Fruit fly (Drosophila melanogaster) whole organism, embryonic: ENCODE measurements around the gene CG14227.

Experiments used
- Atf3 ChIP-seq: fragments of 200-800 bp; sonication (Bioruptor generic); optimal IDR thresholded peaks from 3 replicates; lab custom pipeline; 2016; ENCODE audit warnings: missing biosample characterization, missing genetic modification characterization
- CG10267 ChIP-seq: fragments of 200-800 bp; sonication (Bioruptor generic); optimal IDR thresholded peaks from 2 replicates; lab custom pipeline; 2018; ENCODE audit warnings: missing biosample characterization, mild to moderate bottlenecking, missing genetic modification characterization, moderate library complexity
- CG10321 ChIP-seq: fragments of 200-800 bp; sonication (Bioruptor generic); IDR thresholded peaks from 2 replicates; pipeline ENCODE4 v1.3.6; 2022; ENCODE audit warnings: missing biosample characterization, missing genetic modification characterization
- CG11723 ChIP-seq: fragments of 200-800 bp; sonication (Bioruptor generic); optimal IDR thresholded peaks from 2 replicates; lab custom pipeline; 2017; ENCODE audit warnings: missing biosample characterization, mild to moderate bottlenecking, missing genetic modification characterization
- CG12071 ChIP-seq: fragments of 200-800 bp; sonication (Bioruptor generic); optimal IDR thresholded peaks from 3 replicates; lab custom pipeline; 2018; ENCODE audit warnings: missing biosample characterization, mild to moderate bottlenecking, missing genetic modification characterization
- CG12769 ChIP-seq: fragments of 200-800 bp; sonication (Bioruptor generic); optimal IDR thresholded peaks from 2 replicates; lab custom pipeline; 2019; ENCODE audit warnings: missing biosample characterization, mild to moderate bottlenecking, missing genetic modification characterization, moderate library complexity
- CG15073 ChIP-seq: fragments of 200-800 bp; sonication (Bioruptor generic); optimal IDR thresholded peaks from 2 replicates; lab custom pipeline; 2016; ENCODE audit warnings: missing biosample characterization, missing genetic modification characterization
- CG17361 ChIP-seq: fragments of 200-800 bp; sonication (Bioruptor generic); IDR thresholded peaks from 3 replicates; pipeline ENCODE4 v1.3.6; 2022; ENCODE audit warnings: missing biosample characterization, missing genetic modification characterization
- CG17912 ChIP-seq: fragments of 200-800 bp; sonication (Bioruptor generic); optimal IDR thresholded peaks from 2 replicates; lab custom pipeline; 2018; ENCODE audit warnings: missing biosample characterization, mild to moderate bottlenecking, missing genetic modification characterization
- CG18011 ChIP-seq: fragments of 200-800 bp; sonication (Bioruptor generic); optimal IDR thresholded peaks from 2 replicates; lab custom pipeline; 2017; ENCODE audit warnings: missing biosample characterization, missing genetic modification characterization, mild to moderate bottlenecking, moderate library complexity, missing genotype
- CG4328 ChIP-seq: fragments of 200-800 bp; sonication (Bioruptor generic); optimal IDR thresholded peaks from 3 replicates; lab custom pipeline; 2017; ENCODE audit warnings: missing biosample characterization, missing genetic modification reagents, missing genetic modification characterization
- CG4360 ChIP-seq: fragments of 200-800 bp; sonication (Bioruptor generic); IDR thresholded peaks from 2 replicates; pipeline ENCODE4 v1.3.6; 2022; ENCODE audit warnings: missing biosample characterization, missing genetic modification characterization
- CG5245 ChIP-seq: fragments of 200-800 bp; sonication (Bioruptor generic); optimal IDR thresholded peaks from 3 replicates; lab custom pipeline; 2016; ENCODE audit warnings: missing biosample characterization, missing genetic modification characterization
- CG6254 ChIP-seq: fragments of 200-800 bp; sonication (Bioruptor generic); optimal IDR thresholded peaks from 3 replicates; lab custom pipeline; 2017; ENCODE audit warnings: mild to moderate bottlenecking, missing biosample characterization, missing genetic modification reagents, missing genetic modification characterization
- CG6791 ChIP-seq: fragments of 200-800 bp; sonication (Bioruptor generic); IDR thresholded peaks from 3 replicates; pipeline ENCODE4 v1.3.6; 2022; ENCODE audit warnings: missing biosample characterization, missing genetic modification characterization; ENCODE audit not compliant: partially characterized antibody
- CG6813 ChIP-seq: fragments of 200-800 bp; sonication (Bioruptor generic); optimal IDR thresholded peaks from 2 replicates; lab custom pipeline; 2017; ENCODE audit warnings: missing biosample characterization, missing genetic modification characterization, mild to moderate bottlenecking, moderate library complexity, missing genetic modification reagents
- CG9437 ChIP-seq: fragments of 200-800 bp; sonication (Bioruptor generic); optimal IDR thresholded peaks from 2 replicates; lab custom pipeline; 2018; ENCODE audit warnings: missing biosample characterization, mild to moderate bottlenecking, missing genetic modification characterization
- CG9797 ChIP-seq: fragments of 200-800 bp; sonication (Bioruptor generic); optimal IDR thresholded peaks from 3 replicates; lab custom pipeline; 2018; ENCODE audit warnings: missing biosample characterization, mild to moderate bottlenecking, missing genetic modification characterization
- CG9876 ChIP-seq: fragments of 200-800 bp; sonication (Bioruptor generic); optimal IDR thresholded peaks from 2 replicates; lab custom pipeline; 2016; ENCODE audit warnings: missing biosample characterization, missing genetic modification characterization
- Dek ChIP-seq: fragments of 200-800 bp; sonication (Bioruptor generic); optimal IDR thresholded peaks from 3 replicates; lab custom pipeline; 2019; ENCODE audit warnings: missing biosample characterization, mild to moderate bottlenecking, missing genetic modification characterization, moderate library complexity
- Fer1 ChIP-seq: fragments of 200-800 bp; sonication (Bioruptor generic); optimal IDR thresholded peaks from 2 replicates; lab custom pipeline; 2017; ENCODE audit warnings: missing biosample characterization, mild to moderate bottlenecking, missing genetic modification characterization
- Gug ChIP-seq: fragments of 200-800 bp; sonication (Bioruptor generic); IDR thresholded peaks from 4 replicates; pipeline ENCODE4 v1.3.6; 2022; ENCODE audit warnings: missing biosample characterization, missing genetic modification characterization
- Lhr ChIP-seq: fragments of 200-800 bp; sonication (Bioruptor generic); optimal IDR thresholded peaks from 3 replicates; lab custom pipeline; 2017; ENCODE audit warnings: mild to moderate bottlenecking, missing biosample characterization, missing genetic modification reagents, missing genetic modification characterization
- MESR4 ChIP-seq: fragments of 200-800 bp; sonication (Bioruptor generic); optimal IDR thresholded peaks from 2 replicates; lab custom pipeline; 2018; ENCODE audit warnings: missing biosample characterization, mild to moderate bottlenecking, missing genetic modification characterization, moderate library complexity
- Max ChIP-seq: fragments of 200-800 bp; sonication (Bioruptor generic); optimal IDR thresholded peaks from 2 replicates; lab custom pipeline; 2016; ENCODE audit warnings: missing biosample characterization, mild to moderate bottlenecking, missing genetic modification characterization
- Mrtf ChIP-seq: fragments of 200-800 bp; sonication (Bioruptor generic); IDR thresholded peaks from 3 replicates; pipeline ENCODE4 v1.3.6; 2022; ENCODE audit warnings: missing biosample characterization, missing genetic modification characterization
- Neu2 ChIP-seq: fragments of 200-800 bp; sonication (Bioruptor generic); optimal IDR thresholded peaks from 3 replicates; lab custom pipeline; 2016; ENCODE audit warnings: missing biosample characterization, missing genetic modification characterization, borderline replicate concordance
- Ravus ChIP-seq: fragments of 200-800 bp; sonication (Bioruptor generic); IDR thresholded peaks from 2 replicates; pipeline ENCODE4 v1.3.6; 2022; ENCODE audit warnings: missing biosample characterization, missing genetic modification characterization
- Sox102F ChIP-seq: fragments of 200-800 bp; sonication (Bioruptor generic); optimal IDR thresholded peaks from 2 replicates; lab custom pipeline; 2018; ENCODE audit warnings: missing biosample characterization, mild to moderate bottlenecking, missing genetic modification characterization, moderate library complexity
- ap ChIP-seq: fragments of 200-800 bp; sonication (Bioruptor generic); IDR thresholded peaks from 2 replicates; pipeline ENCODE4 v1.3.6; 2022; ENCODE audit warnings: missing biosample characterization, missing genetic modification characterization
- ato ChIP-seq: fragments of 200-800 bp; sonication (Bioruptor generic); IDR thresholded peaks from 2 replicates; pipeline ENCODE4 v1.3.6; 2022; ENCODE audit warnings: missing biosample characterization, missing genetic modification characterization; ENCODE audit not compliant: partially characterized antibody
- bcd ChIP-seq: fragments of 200-800 bp; sonication (Bioruptor generic); optimal IDR thresholded peaks from 2 replicates; lab custom pipeline; 2017; ENCODE audit warnings: missing biosample characterization, mild to moderate bottlenecking, missing genetic modification characterization
- chif ChIP-seq, 2 experiments: fragments of 200-800 bp; sonication (Bioruptor generic); optimal IDR thresholded peaks; 3 replicates each; lab custom pipeline; 2016; ENCODE audit warnings: missing biosample characterization in 2 of 2, missing genetic modification characterization in 2 of 2
- chinmo ChIP-seq: fragments of 200-800 bp; sonication (Bioruptor generic); IDR thresholded peaks from 4 replicates; pipeline ENCODE4 v1.3.6; 2022; ENCODE audit warnings: missing biosample characterization, missing genetic modification characterization; ENCODE audit not compliant: partially characterized antibody
- cwo ChIP-seq: fragments of 200-800 bp; sonication (Bioruptor generic); optimal IDR thresholded peaks from 3 replicates; lab custom pipeline; 2017; ENCODE audit warnings: missing biosample characterization, missing genetic modification characterization, mild to moderate bottlenecking, moderate library complexity, missing genetic modification reagents
- disco-r ChIP-seq: fragments of 200-800 bp; sonication (Bioruptor generic); optimal IDR thresholded peaks from 2 replicates; lab custom pipeline; 2016; ENCODE audit warnings: missing biosample characterization, missing genetic modification characterization
- fd96Cb ChIP-seq: fragments of 200-800 bp; sonication (Bioruptor generic); optimal IDR thresholded peaks from 2 replicates; lab custom pipeline; 2018; ENCODE audit warnings: missing biosample characterization, mild to moderate bottlenecking, missing genetic modification characterization, moderate library complexity
- grau ChIP-seq: fragments of 200-800 bp; optimal IDR thresholded peaks from 3 replicates; lab custom pipeline; 2019; ENCODE audit warnings: missing biosample characterization, mild to moderate bottlenecking, missing genetic modification characterization, moderate library complexity
- hth ChIP-seq: fragments of >200 bp; optimal IDR thresholded peaks from 2 replicates; lab custom pipeline; 2017; ENCODE audit warnings: inconsistent platforms
- inv ChIP-seq: fragments of 200-800 bp; sonication (Bioruptor generic); IDR thresholded peaks from 2 replicates; pipeline ENCODE4 v1.3.6; 2022; ENCODE audit warnings: missing biosample characterization, missing genetic modification characterization; ENCODE audit not compliant: partially characterized antibody
- jing ChIP-seq: fragments of 200-800 bp; sonication (Bioruptor generic); optimal IDR thresholded peaks from 2 replicates; lab custom pipeline; 2018; ENCODE audit warnings: missing biosample characterization, mild to moderate bottlenecking, missing genetic modification characterization
- mld ChIP-seq: fragments of 200-800 bp; sonication (Bioruptor generic); IDR thresholded peaks from 3 replicates; pipeline ENCODE4 v1.3.6; 2022; ENCODE audit warnings: missing biosample characterization, missing genetic modification characterization; ENCODE audit not compliant: partially characterized antibody
- pum ChIP-seq: fragments of 200-800 bp; sonication (Bioruptor generic); optimal IDR thresholded peaks from 2 replicates; lab custom pipeline; 2016; ENCODE audit warnings: missing biosample characterization, missing genetic modification characterization
- shn ChIP-seq: fragments of 200-800 bp; sonication (Bioruptor generic); optimal IDR thresholded peaks from 3 replicates; lab custom pipeline; 2016; ENCODE audit warnings: missing biosample characterization, missing genetic modification characterization
- sqz ChIP-seq: fragments of 200-800 bp; sonication (Bioruptor generic); optimal IDR thresholded peaks from 3 replicates; lab custom pipeline; 2018; ENCODE audit warnings: missing biosample characterization, mild to moderate bottlenecking, missing genetic modification characterization
- sr ChIP-seq: fragments of 200-800 bp; sonication (Bioruptor generic); IDR thresholded peaks from 3 replicates; pipeline ENCODE4 v1.3.6; 2022; ENCODE audit warnings: missing biosample characterization, missing genetic modification characterization
- tap ChIP-seq: fragments of 200-800 bp; optimal IDR thresholded peaks from 3 replicates; lab custom pipeline; 2019; ENCODE audit warnings: missing biosample characterization, mild to moderate bottlenecking, missing genetic modification characterization, moderate library complexity
- tgo ChIP-seq: fragments of 200-800 bp; sonication (Bioruptor generic); IDR thresholded peaks from 3 replicates; pipeline ENCODE4 v1.3.6; 2022; ENCODE audit warnings: missing biosample characterization, missing genetic modification characterization
- toy ChIP-seq: fragments of 200-800 bp; sonication (Bioruptor generic); IDR thresholded peaks from 2 replicates; pipeline ENCODE4 v1.3.6; 2022; ENCODE audit warnings: missing biosample characterization, missing genetic modification characterization
- zen2 ChIP-seq: fragments of 200-800 bp; sonication (Bioruptor generic); IDR thresholded peaks from 3 replicates; pipeline ENCODE4 v1.3.6; 2022; ENCODE audit warnings: missing biosample characterization, missing genetic modification characterization; ENCODE audit not compliant: partially characterized antibody

CG14227 gene

DNA sequence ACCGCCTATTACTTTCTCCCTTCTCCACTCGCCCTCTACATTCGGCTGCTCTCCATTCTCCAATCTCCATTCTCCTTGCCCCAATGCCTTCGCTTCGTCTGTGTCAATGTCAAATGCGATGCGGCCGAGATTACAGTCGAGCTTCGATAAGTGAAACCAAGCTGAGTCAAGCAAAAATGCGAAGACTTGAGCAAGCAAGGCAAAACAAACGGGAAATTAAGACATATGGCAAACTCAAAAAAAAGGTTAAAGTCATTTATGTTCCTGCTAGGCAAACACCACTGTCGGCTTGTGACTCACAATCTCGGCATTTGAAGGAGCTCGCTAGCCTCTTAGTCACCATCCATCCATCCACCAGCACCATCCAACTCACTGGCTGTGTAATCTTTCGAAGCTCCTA, 20.3 kb downstream of the CG14227 start (continued):
- TF ChIP-seq CG9876 (GFP tag; lab: Kevin White, UChicago) (peak; percentile 98), ato (GFP tag; lab: Robert Waterston, UW) (no peak), CG6791 (GFP tag; lab: Robert Waterston, UW) (no peak), Gug (GFP tag; lab: Robert Waterston, UW) (peak; percentile 95), shn (GFP tag; lab: Kevin White, UChicago) (peak; percentile 98), Neu2 (GFP tag; lab: Kevin White, UChicago) (peak; percentile 77), Ravus (GFP tag; lab: Robert Waterston, UW) (peak; percentile 77), Mrtf (GFP tag; lab: Robert Waterston, UW) (peak; percentile 95), mld (GFP tag; lab: Robert Waterston, UW) (no peak), CG17361 (peak; percentile 92), jing (GFP tag; lab: Kevin White, UChicago) (peak; percentile 93), CG6813 (GFP tag; lab: Kevin White, UChicago) (peak; percentile 92), inv (GFP tag; lab: Robert Waterston, UW) (no peak), hth (no peak), CG10321 (GFP tag; lab: Robert Waterston, UW) (peak; percentile 78), toy (GFP tag; lab: Robert Waterston, UW) (peak; percentile 72; the same call in 1 of the 2 replicates), tap (tag; lab: Kevin White, UChicago) (peak; percentile 86), CG18011 (peak; percentile 79), CG5245 (peak; percentile 96), chif (GFP tag; optimal IDR thresholded peaks at IDR 0.05; lab: Kevin White, UChicago) (peak; percentile 98), cwo (GFP tag; lab: Kevin White, UChicago) (peak; percentile 86), CG4360 (peak; percentile 46; the same call in 1 of the 2 replicates), tgo (GFP tag; lab: Robert Waterston, UW) (peak; percentile 92), grau (tag; lab: Kevin White, UChicago) (peak; percentile 100), CG17912 (GFP tag; lab: Kevin White, UChicago) (peak; percentile 96), Atf3 (peak; percentile 97), CG12769 (peak; percentile 98), CG6254 (GFP tag; lab: Kevin White, UChicago) (peak; percentile 91), Dek (tag; lab: Kevin White, UChicago) (peak; percentile 94), disco-r (GFP tag; lab: Kevin White, UChicago) (peak; percentile 96), Fer1 (GFP tag; lab: Kevin White, UChicago) (peak; percentile 91), sr (GFP tag; lab: Robert Waterston, UW) (peak; percentile 78), pum (GFP tag; lab: Kevin White, UChicago) (peak; percentile 98), MESR4 (peak; percentile 54), CG12071 (GFP tag; lab: Kevin White, UChicago) (peak; percentile 91), CG15073 (GFP tag; lab: Kevin White, UChicago) (peak; percentile 86), CG9797 (GFP tag; lab: Kevin White, UChicago) (peak; percentile 23), Sox102F (GFP tag; lab: Kevin White, UChicago) (peak; percentile 95), CG9437 (peak; percentile 86), chinmo (GFP tag; lab: Robert Waterston, UW) (no peak), bcd (peak; percentile 91), Lhr (peak; percentile 90), fd96Cb (tag; lab: Kevin White, UChicago) (peak; percentile 93), CG10267 (tag; lab: Kevin White, UChicago) (peak; percentile 87), sqz (GFP tag; lab: Kevin White, UChicago) (peak; percentile 78), ap (peak; percentile 91), CG4328 (GFP tag; lab: Kevin White, UChicago) (peak; percentile 84), CG11723 (GFP tag; lab: Kevin White, UChicago) (peak; percentile 96), Max (peak; percentile 88), zen2 (GFP tag; lab: Robert Waterston, UW) (no peak)
